Worm (Caenorhabditis elegans) whole organism, late embryonic: ENCODE measurements around the gene W09C2.10.

ENCODE experiments used
- C08G9.2 ChIP-seq: sonication (generic microtip); optimal IDR thresholded peaks from 2 replicates; lab custom pipeline; 2016; ENCODE audit warnings: mild to moderate bottlenecking, missing genetic modification characterization, moderate library complexity, missing compliant biosample characterization
- K02D7.2 ChIP-seq: sonication (generic microtip); optimal IDR thresholded peaks from 2 replicates; lab custom pipeline; 2017; ENCODE audit warnings: mild to moderate bottlenecking, missing genetic modification characterization, missing compliant biosample characterization
- K09A11.1 ChIP-seq: sonication (generic microtip); optimal IDR thresholded peaks from 2 replicates; lab custom pipeline; 2017; ENCODE audit warnings: antibody characterized with exemption, mild to moderate bottlenecking, missing genetic modification characterization, missing compliant biosample characterization; ENCODE audit not compliant: insufficient read depth
- T23F11.4 ChIP-seq: fragments of 200-800 bp; sonication (Bioruptor generic); optimal IDR thresholded peaks from 2 replicates; lab custom pipeline; 2018; ENCODE audit warnings: mild to moderate bottlenecking, missing genetic modification characterization, missing compliant biosample characterization
- Y22D7AL.16 ChIP-seq: sonication (generic microtip); optimal IDR thresholded peaks from 2 replicates; lab custom pipeline; 2016; ENCODE audit warnings: missing genetic modification characterization, missing compliant biosample characterization
- ahr-1 ChIP-seq: sonication (generic microtip); optimal IDR thresholded peaks from 2 replicates; lab custom pipeline; 2016; ENCODE audit warnings: missing genetic modification characterization, missing compliant biosample characterization
- ceh-18 ChIP-seq: sonication (generic microtip); optimal IDR thresholded peaks from 2 replicates; lab custom pipeline; 2016; ENCODE audit warnings: missing genetic modification characterization, missing compliant biosample characterization
- ceh-22 ChIP-seq: sonication (generic microtip); optimal IDR thresholded peaks from 2 replicates; lab custom pipeline; 2017; ENCODE audit warnings: missing biosample characterization, missing genetic modification characterization
- ceh-34 ChIP-seq: sonication (generic microtip); optimal IDR thresholded peaks from 2 replicates; lab custom pipeline; 2016; ENCODE audit warnings: mild to moderate bottlenecking, missing genetic modification characterization, missing compliant biosample characterization
- ceh-9 ChIP-seq: sonication (generic microtip); optimal IDR thresholded peaks from 2 replicates; lab custom pipeline; 2016; ENCODE audit warnings: mild to moderate bottlenecking, missing genetic modification characterization, inconsistent platforms, missing compliant biosample characterization
- elt-4 ChIP-seq: sonication (generic microtip); optimal IDR thresholded peaks from 2 replicates; lab custom pipeline; 2016; ENCODE audit warnings: missing genetic modification characterization, missing compliant biosample characterization
- eyg-1 ChIP-seq: sonication (generic microtip); optimal IDR thresholded peaks from 2 replicates; lab custom pipeline; 2016; ENCODE audit warnings: missing genotype, missing genetic modification characterization, missing compliant biosample characterization
- fkh-6 ChIP-seq: sonication (generic microtip); optimal IDR thresholded peaks from 2 replicates; lab custom pipeline; 2016; ENCODE audit warnings: missing genetic modification characterization, missing compliant biosample characterization
- gmeb-2 ChIP-seq: sonication (generic microtip); optimal IDR thresholded peaks from 2 replicates; lab custom pipeline; 2016; ENCODE audit warnings: missing genetic modification characterization, inconsistent platforms, missing compliant biosample characterization
- hlh-13 ChIP-seq: fragments of 200-800 bp; sonication (Bioruptor generic); optimal IDR thresholded peaks from 2 replicates; lab custom pipeline; 2018; ENCODE audit warnings: mild to moderate bottlenecking, missing genetic modification characterization, missing compliant biosample characterization
- hlh-15 ChIP-seq: sonication (generic microtip); optimal IDR thresholded peaks from 2 replicates; lab custom pipeline; 2016; ENCODE audit warnings: missing genetic modification characterization, missing compliant biosample characterization
- lim-6 ChIP-seq: sonication (generic microtip); optimal IDR thresholded peaks from 2 replicates; lab custom pipeline; 2016; ENCODE audit warnings: missing genetic modification characterization, missing compliant biosample characterization
- mec-3 ChIP-seq: sonication (generic microtip); optimal IDR thresholded peaks from 2 replicates; lab custom pipeline; 2016; ENCODE audit warnings: borderline replicate concordance, missing genetic modification characterization, missing compliant biosample characterization
- nhr-11 ChIP-seq: fragments of 150-350 bp; optimal IDR thresholded peaks from 2 replicates; lab custom pipeline; 2014; ENCODE audit warnings: missing biosample characterization, missing genetic modification characterization
- npax-4 ChIP-seq: sonication (generic microtip); optimal IDR thresholded peaks from 2 replicates; lab custom pipeline; 2016; ENCODE audit warnings: missing genetic modification characterization, missing compliant biosample characterization
- pat-9 ChIP-seq: fragments of 200-800 bp; sonication (Bioruptor generic); optimal IDR thresholded peaks from 2 replicates; lab custom pipeline; 2018; ENCODE audit warnings: mild to moderate bottlenecking, missing genetic modification characterization, moderate library complexity, missing compliant biosample characterization
- pax-1 ChIP-seq: fragments of 150-350 bp; optimal IDR thresholded peaks from 2 replicates; lab custom pipeline; 2014; ENCODE audit warnings: missing biosample characterization, missing genetic modification characterization
- pha-2 ChIP-seq: sonication (generic microtip); optimal IDR thresholded peaks from 2 replicates; lab custom pipeline; 2017; ENCODE audit warnings: mild to moderate bottlenecking, missing genetic modification characterization, missing compliant biosample characterization
- pha-4 ChIP-seq: fragments of 150-350 bp; optimal IDR thresholded peaks from 2 replicates; lab custom pipeline; 2018; ENCODE audit warnings: missing biosample characterization, missing genetic modification reagents, missing genetic modification characterization
- ref-2 ChIP-seq: sonication (generic microtip); optimal IDR thresholded peaks from 2 replicates; lab custom pipeline; 2016; ENCODE audit warnings: missing genetic modification characterization, missing compliant biosample characterization
- rnt-1 ChIP-seq: sonication (generic microtip); optimal IDR thresholded peaks from 2 replicates; lab custom pipeline; 2016; ENCODE audit warnings: missing genetic modification characterization, missing compliant biosample characterization
- sdc-2 ChIP-seq: sonication (generic microtip); optimal IDR thresholded peaks from 2 replicates; lab custom pipeline; 2016; ENCODE audit warnings: missing genotype, missing genetic modification characterization, missing compliant biosample characterization
- tbx-7 ChIP-seq: sonication (generic microtip); optimal IDR thresholded peaks from 2 replicates; lab custom pipeline; 2016; ENCODE audit warnings: missing genotype, missing genetic modification characterization, missing compliant biosample characterization
- unc-42 ChIP-seq: sonication (generic microtip); optimal IDR thresholded peaks from 2 replicates; lab custom pipeline; 2016; ENCODE audit warnings: missing genotype, missing genetic modification characterization, missing compliant biosample characterization
- unc-55 ChIP-seq: sonication (generic microtip); optimal IDR thresholded peaks from 2 replicates; lab custom pipeline; 2017; ENCODE audit warnings: missing biosample characterization, missing genetic modification reagents, missing genetic modification characterization
- zip-5 ChIP-seq: sonication (generic microtip); optimal IDR thresholded peaks from 2 replicates; lab custom pipeline; 2016; ENCODE audit warnings: missing genetic modification characterization, missing compliant biosample characterization
- ztf-16 ChIP-seq: sonication (generic microtip); optimal IDR thresholded peaks from 2 replicates; lab custom pipeline; 2017; ENCODE audit warnings: missing genetic modification characterization, missing compliant biosample characterization

The W09C2.10 gene

ce11 chrIV:9617358-9617757 lies 7.5 kb downstream of the W09C2.10 start:
- TF ChIP-seq C08G9.2 = no peak
- no peak for TF ChIP-seq tbx-7 (tag; lab: Kevin White, UChicago)
- TF ChIP-seq, all 69 proteins: peak for 0

- TF ChIP-seq unc-55 (GFP tag; lab: Kevin White, UChicago) (no peak), rnt-1 (tag; lab: Kevin White, UChicago) (peak; percentile 100)
Observed at ce11 chrIV:9615511-9615910, 9.4 kb downstream of the W09C2.10 start.

ce11 chrIV:9614695-9615094 lies 10.2 kb downstream of the W09C2.10 start, which contains the start of gene elt-1:
Gene elt-1 (plus strand): TSS chrIV:9614995.
- TF ChIP-seq zip-5 (tag; lab: Kevin White, UChicago) = no peak
- no peak for TF ChIP-seq Y22D7AL.16 (tag; lab: Kevin White, UChicago)
- TF ChIP-seq lim-6 (tag; lab: Kevin White, UChicago) = no peak
- TF ChIP-seq nhr-11 (tag; lab: Kevin White, UChicago) = no peak
- TF ChIP-seq pax-1 (tag; lab: Kevin White, UChicago) = no peak
- no peak for TF ChIP-seq K09A11.1 (tag; lab: Kevin White, UChicago)
- TF ChIP-seq elt-4 (tag; lab: Kevin White, UChicago) = no peak
- no peak for TF ChIP-seq unc-55 (GFP tag; lab: Kevin White, UChicago)
- no peak for TF ChIP-seq pha-2 (tag; lab: Kevin White, UChicago)
- no peak for TF ChIP-seq pha-4 (tag; lab: Kevin White, UChicago)
- TF ChIP-seq hlh-13 (GFP tag; lab: Kevin White, UChicago) = no peak
- TF ChIP-seq ref-2 = no peak
- TF ChIP-seq npax-4 (tag; lab: Kevin White, UChicago) = no peak
- TF ChIP-seq T23F11.4 (GFP tag; lab: Kevin White, UChicago) = no peak
- TF ChIP-seq pat-9 (tag; lab: Kevin White, UChicago) = no peak
- TF ChIP-seq gmeb-2 (tag; lab: Kevin White, UChicago) = no peak
- no peak for TF ChIP-seq hlh-15 (tag; lab: Kevin White, UChicago)

ce11 chrIV:9614060-9614459 lies 10.8 kb downstream of the W09C2.10 start:
- TF ChIP-seq lim-6 (tag; lab: Kevin White, UChicago) = no peak
- no peak for TF ChIP-seq K02D7.2 (tag; lab: Kevin White, UChicago)
- TF ChIP-seq ceh-9 (tag; lab: Kevin White, UChicago) = no peak
- no peak for TF ChIP-seq mec-3
- no peak for TF ChIP-seq sdc-2 (tag; lab: Kevin White, UChicago)
- no peak for TF ChIP-seq T23F11.4 (GFP tag; lab: Kevin White, UChicago)
- no peak for TF ChIP-seq ahr-1
- no peak for TF ChIP-seq hlh-13 (GFP tag; lab: Kevin White, UChicago)
- TF ChIP-seq ceh-34 (tag; lab: Kevin White, UChicago) = no peak
- no peak for TF ChIP-seq fkh-6
- TF ChIP-seq ceh-18 (tag; lab: Kevin White, UChicago) = no peak
- no peak for TF ChIP-seq ref-2
- no peak for TF ChIP-seq unc-42 (tag; lab: Kevin White, UChicago)
- TF ChIP-seq eyg-1 (tag; lab: Kevin White, UChicago) = no peak
- no peak for TF ChIP-seq ceh-22 (tag; lab: Kevin White, UChicago)
- no peak for TF ChIP-seq pax-1 (tag; lab: Kevin White, UChicago)
- TF ChIP-seq C08G9.2 = no peak

ce11 chrIV:9613072-9613590 lies 11.7 kb downstream of the W09C2.10 start:
- TF ChIP-seq rnt-1 (tag; lab: Kevin White, UChicago) (peak; percentile 27), unc-55 (GFP tag; lab: Kevin White, UChicago) (peak; percentile 48), ceh-22 (tag; lab: Kevin White, UChicago) (no peak), ztf-16 (tag; lab: Kevin White, UChicago) (no peak)
